Fruit fly (Drosophila melanogaster): ENCODE data around the gene Syp.

- TF ChIP-seq CG8478 (optimal IDR thresholded peaks at IDR 0.05) (no peak), CTCF (optimal IDR thresholded peaks at IDR 0.05) (no peak)
Measured at dm6 chr3R:20784436-20785368, 28.2 kb downstream of the Syp start.
